Fruit fly (Drosophila melanogaster) whole organism, embryonic: ENCODE results near the gene mag.

Experiments
- Abd-B ChIP-seq: fragments of 200-800 bp; sonication (Bioruptor generic); optimal IDR thresholded peaks from 2 replicates; lab custom pipeline; 2018; ENCODE audit warnings: missing biosample characterization, mild to moderate bottlenecking, missing genetic modification characterization, moderate library complexity
- B-H1 ChIP-seq: fragments of 200-800 bp; sonication (Bioruptor generic); IDR thresholded peaks from 3 replicates; pipeline ENCODE4 v1.3.6; 2022; ENCODE audit warnings: missing biosample characterization, missing genetic modification characterization
- CG1024 ChIP-seq: fragments of 200-800 bp; sonication (Bioruptor generic); IDR thresholded peaks from 2 replicates; pipeline ENCODE4 v1.3.6; 2022; ENCODE audit warnings: missing biosample characterization, missing genetic modification characterization
- CG10366 ChIP-seq: fragments of 200-800 bp; sonication (Bioruptor generic); IDR thresholded peaks from 2 replicates; pipeline ENCODE4 v1.3.6; 2022; ENCODE audit warnings: missing biosample characterization, missing genetic modification characterization
- CG11247 ChIP-seq: fragments of 200-800 bp; sonication (Bioruptor generic); IDR thresholded peaks from 2 replicates; pipeline ENCODE4 v1.3.6; 2022; ENCODE audit warnings: missing biosample characterization, missing genetic modification characterization
- CG11504 ChIP-seq: fragments of 200-800 bp; sonication (Bioruptor generic); optimal IDR thresholded peaks from 3 replicates; lab custom pipeline; 2019; ENCODE audit warnings: missing biosample characterization, mild to moderate bottlenecking, missing genetic modification characterization, moderate library complexity
- CG12219 ChIP-seq: fragments of 200-800 bp; sonication (Bioruptor generic); optimal IDR thresholded peaks from 3 replicates; lab custom pipeline; 2018; ENCODE audit warnings: missing biosample characterization, mild to moderate bottlenecking, missing genetic modification characterization
- CG12659 ChIP-seq: fragments of 200-800 bp; sonication (Bioruptor generic); optimal IDR thresholded peaks from 3 replicates; lab custom pipeline; 2017; ENCODE audit warnings: mild to moderate bottlenecking, missing biosample characterization, missing genetic modification reagents, missing genetic modification characterization
- CG14050 ChIP-seq: fragments of 200-800 bp; sonication (Bioruptor generic); IDR thresholded peaks from 3 replicates; pipeline ENCODE4 v1.3.6; 2022; ENCODE audit warnings: missing biosample characterization, missing genetic modification characterization
- CG14441 ChIP-seq: fragments of 200-800 bp; sonication (Bioruptor generic); IDR thresholded peaks from 2 replicates; pipeline ENCODE4 v1.3.6; 2022; ENCODE audit warnings: missing biosample characterization, missing genetic modification characterization
- CG16863 ChIP-seq: fragments of 200-800 bp; sonication (Bioruptor generic); optimal IDR thresholded peaks from 3 replicates; lab custom pipeline; 2016; ENCODE audit warnings: missing biosample characterization, missing genetic modification characterization
- CG1832 ChIP-seq: fragments of 200-800 bp; sonication (Bioruptor generic); optimal IDR thresholded peaks from 2 replicates; lab custom pipeline; 2017; ENCODE audit warnings: missing biosample characterization, mild to moderate bottlenecking, missing genetic modification characterization, inconsistent platforms
- CG2202 ChIP-seq: fragments of 200-800 bp; sonication (Bioruptor generic); optimal IDR thresholded peaks from 2 replicates; lab custom pipeline; 2018; ENCODE audit warnings: missing biosample characterization, mild to moderate bottlenecking, missing genetic modification characterization
- CG2875 ChIP-seq: fragments of 200-800 bp; sonication (Bioruptor generic); optimal IDR thresholded peaks from 2 replicates; lab custom pipeline; 2017; ENCODE audit warnings: missing biosample characterization, mild to moderate bottlenecking, missing genetic modification characterization, missing genetic modification reagents
- CG32532 ChIP-seq: fragments of 200-800 bp; sonication (Bioruptor generic); IDR thresholded peaks from 2 replicates; pipeline ENCODE4 v1.3.6; 2022; ENCODE audit warnings: missing biosample characterization, missing genetic modification characterization
- CG34422 ChIP-seq: fragments of 200-800 bp; sonication (Bioruptor generic); IDR thresholded peaks from 3 replicates; pipeline ENCODE4 v1.3.6; 2022; ENCODE audit warnings: missing biosample characterization, missing genetic modification characterization
- CG4404 ChIP-seq: fragments of 200-800 bp; sonication (Bioruptor generic); IDR thresholded peaks from 2 replicates; pipeline ENCODE4 v1.3.6; 2022; ENCODE audit warnings: missing biosample characterization, missing genetic modification characterization
- CG6272 ChIP-seq: fragments of 200-800 bp; sonication (Bioruptor generic); IDR thresholded peaks from 2 replicates; pipeline ENCODE4 v1.3.6; 2022; ENCODE audit warnings: missing biosample characterization, missing genetic modification characterization
- CG8290 ChIP-seq, 3 experiments: fragments of 200-800 bp; sonication (Bioruptor generic); optimal IDR thresholded peaks; 2 replicates each; lab custom pipeline; 2016 to 2019; ENCODE audit warnings: missing biosample characterization in 3 of 3, missing genetic modification characterization in 3 of 3, mild to moderate bottlenecking in 2 of 3, moderate library complexity in 1 of 3
- CG8765 ChIP-seq: fragments of 200-800 bp; sonication (Bioruptor generic); IDR thresholded peaks from 2 replicates; pipeline ENCODE4 v1.3.6; 2022; ENCODE audit warnings: missing biosample characterization, missing genetic modification characterization
- CG9932 ChIP-seq: fragments of 200-800 bp; sonication (Bioruptor generic); IDR thresholded peaks from 2 replicates; pipeline ENCODE4 v1.3.6; 2022; ENCODE audit warnings: missing biosample characterization, missing genetic modification characterization
- Chrac-16 ChIP-seq: fragments of 200-800 bp; sonication (Bioruptor generic); optimal IDR thresholded peaks from 3 replicates; lab custom pipeline; 2016; ENCODE audit warnings: missing biosample characterization, missing genetic modification characterization
- Dek ChIP-seq: fragments of 200-800 bp; sonication (Bioruptor generic); optimal IDR thresholded peaks from 3 replicates; lab custom pipeline; 2019; ENCODE audit warnings: missing biosample characterization, mild to moderate bottlenecking, missing genetic modification characterization, moderate library complexity
- H2.0 ChIP-seq: fragments of 200-800 bp; sonication (Bioruptor generic); IDR thresholded peaks from 2 replicates; pipeline ENCODE4 v1.3.6; 2022; ENCODE audit warnings: missing biosample characterization, missing genetic modification characterization
- NC2α ChIP-seq: fragments of 200-800 bp; sonication (Bioruptor generic); optimal IDR thresholded peaks from 2 replicates; lab custom pipeline; 2016; ENCODE audit warnings: missing biosample characterization, missing genetic modification characterization
- NFAT ChIP-seq: fragments of 200-800 bp; sonication (Bioruptor generic); IDR thresholded peaks from 2 replicates; pipeline ENCODE4 v1.3.6; 2022; ENCODE audit warnings: missing biosample characterization, missing genetic modification characterization
- Neu2 ChIP-seq: fragments of 200-800 bp; sonication (Bioruptor generic); optimal IDR thresholded peaks from 3 replicates; lab custom pipeline; 2016; ENCODE audit warnings: missing biosample characterization, missing genetic modification characterization, borderline replicate concordance
- Sry-β ChIP-seq: fragments of 200-800 bp; sonication (Bioruptor generic); optimal IDR thresholded peaks from 2 replicates; lab custom pipeline; 2018; ENCODE audit warnings: missing biosample characterization, mild to moderate bottlenecking, missing genetic modification characterization, moderate library complexity
- Trl ChIP-seq, 3 experiments: fragments of >200 bp in 2 of 3; fragments of 200-800 bp in 1 of 3; sonication (Bioruptor generic) in 1 of 3; optimal IDR thresholded peaks; 2 replicates in 1 of 3; 3 replicates in 2 of 3; lab custom pipeline; 2016 to 2017; ENCODE audit warnings: missing biosample characterization in 1 of 3, missing genetic modification characterization in 1 of 3
- Xbp1 ChIP-seq: fragments of 200-800 bp; sonication (Bioruptor generic); optimal IDR thresholded peaks from 3 replicates; lab custom pipeline; 2016; ENCODE audit warnings: missing biosample characterization, mild to moderate bottlenecking, missing genetic modification characterization
- cad ChIP-seq: fragments of >200 bp; optimal IDR thresholded peaks from 2 replicates; lab custom pipeline; 2017; ENCODE audit warnings: missing biosample characterization, missing genetic modification characterization
- chif ChIP-seq, 2 experiments: fragments of 200-800 bp; sonication (Bioruptor generic); optimal IDR thresholded peaks; 3 replicates each; lab custom pipeline; 2016; ENCODE audit warnings: missing biosample characterization in 2 of 2, missing genetic modification characterization in 2 of 2
- ci ChIP-seq: fragments of 200-800 bp; sonication (Bioruptor generic); IDR thresholded peaks from 3 replicates; pipeline ENCODE4 v1.3.6; 2022; ENCODE audit warnings: missing biosample characterization, missing genetic modification characterization
- dmrt99B ChIP-seq: fragments of 200-800 bp; sonication (Bioruptor generic); optimal IDR thresholded peaks from 2 replicates; lab custom pipeline; 2018; ENCODE audit warnings: missing biosample characterization, mild to moderate bottlenecking, missing genetic modification characterization, moderate library complexity
- ewg ChIP-seq: fragments of 200-800 bp; sonication (Bioruptor generic); optimal IDR thresholded peaks from 3 replicates; lab custom pipeline; 2017; ENCODE audit warnings: mild to moderate bottlenecking, missing biosample characterization, missing genetic modification reagents, missing genetic modification characterization
- gsb ChIP-seq: fragments of 200-800 bp; sonication (Bioruptor generic); IDR thresholded peaks from 2 replicates; pipeline ENCODE4 v1.3.6; 2022; ENCODE audit warnings: missing biosample characterization, missing genetic modification characterization
- h ChIP-seq: fragments of >200 bp; optimal IDR thresholded peaks from 2 replicates; lab custom pipeline; 2017
- jigr1 ChIP-seq: fragments of 200-800 bp; sonication (Bioruptor generic); IDR thresholded peaks from 3 replicates; pipeline ENCODE4 v1.3.6; 2022; ENCODE audit warnings: missing biosample characterization, missing genetic modification characterization
- lmd ChIP-seq: fragments of 200-800 bp; sonication (Bioruptor generic); IDR thresholded peaks from 2 replicates; pipeline ENCODE4 v1.3.6; 2022; ENCODE audit warnings: missing biosample characterization, missing genetic modification characterization
- mirr ChIP-seq: fragments of 200-800 bp; sonication (Bioruptor generic); optimal IDR thresholded peaks from 3 replicates; lab custom pipeline; 2018; ENCODE audit warnings: missing biosample characterization, mild to moderate bottlenecking, missing genetic modification characterization
- nom ChIP-seq: fragments of 200-800 bp; sonication (Bioruptor generic); optimal IDR thresholded peaks from 2 replicates; lab custom pipeline; 2017; ENCODE audit warnings: missing biosample characterization, missing genetic modification characterization, mild to moderate bottlenecking, moderate library complexity, missing genetic modification reagents
- pan ChIP-seq, 4 experiments: fragments of >200 bp in 3 of 4; fragments of 200-800 bp in 1 of 4; sonication (Bioruptor generic) in 1 of 4; optimal IDR thresholded peaks in 3 of 4; IDR thresholded peaks in 1 of 4; 2 replicates each; pipeline versions ENCODE4 v1.3.6 to Lab custom; 2017 to 2022; ENCODE audit warnings: missing biosample characterization in 2 of 4, missing genetic modification characterization in 2 of 4, mixed read lengths in 1 of 4
- phol ChIP-seq: fragments of 200-800 bp; sonication (Bioruptor generic); optimal IDR thresholded peaks from 3 replicates; lab custom pipeline; 2018; ENCODE audit warnings: missing biosample characterization, mild to moderate bottlenecking, missing genetic modification characterization, moderate library complexity
- pros ChIP-seq: fragments of 200-800 bp; sonication (Bioruptor generic); optimal IDR thresholded peaks from 3 replicates; lab custom pipeline; 2019; ENCODE audit warnings: missing biosample characterization, mild to moderate bottlenecking, missing genetic modification characterization, moderate library complexity
- pzg ChIP-seq: fragments of 200-800 bp; sonication (Bioruptor generic); optimal IDR thresholded peaks from 3 replicates; lab custom pipeline; 2018; ENCODE audit warnings: missing biosample characterization, mild to moderate bottlenecking, missing genetic modification characterization, moderate library complexity
- repo ChIP-seq: fragments of 200-800 bp; sonication (Bioruptor generic); optimal IDR thresholded peaks from 2 replicates; lab custom pipeline; 2016; ENCODE audit warnings: missing biosample characterization, missing genetic modification characterization
- rib ChIP-seq: fragments of 200-800 bp; sonication (Bioruptor generic); IDR thresholded peaks from 2 replicates; pipeline ENCODE4 v1.3.6; 2022; ENCODE audit warnings: missing biosample characterization, missing genetic modification characterization
- run ChIP-seq: fragments of 200-800 bp; sonication (Bioruptor generic); optimal IDR thresholded peaks from 3 replicates; lab custom pipeline; 2018; ENCODE audit warnings: missing biosample characterization, mild to moderate bottlenecking, missing genetic modification characterization
- slbo ChIP-seq: fragments of 200-800 bp; sonication (Bioruptor generic); IDR thresholded peaks from 2 replicates; pipeline ENCODE4 v1.3.6; 2022; ENCODE audit warnings: missing biosample characterization, missing genetic modification characterization
- stwl ChIP-seq: fragments of 200-800 bp; sonication (Bioruptor generic); optimal IDR thresholded peaks from 3 replicates; lab custom pipeline; 2018; ENCODE audit warnings: missing biosample characterization, mild to moderate bottlenecking, missing genetic modification characterization, moderate library complexity

The mag gene

DNA sequence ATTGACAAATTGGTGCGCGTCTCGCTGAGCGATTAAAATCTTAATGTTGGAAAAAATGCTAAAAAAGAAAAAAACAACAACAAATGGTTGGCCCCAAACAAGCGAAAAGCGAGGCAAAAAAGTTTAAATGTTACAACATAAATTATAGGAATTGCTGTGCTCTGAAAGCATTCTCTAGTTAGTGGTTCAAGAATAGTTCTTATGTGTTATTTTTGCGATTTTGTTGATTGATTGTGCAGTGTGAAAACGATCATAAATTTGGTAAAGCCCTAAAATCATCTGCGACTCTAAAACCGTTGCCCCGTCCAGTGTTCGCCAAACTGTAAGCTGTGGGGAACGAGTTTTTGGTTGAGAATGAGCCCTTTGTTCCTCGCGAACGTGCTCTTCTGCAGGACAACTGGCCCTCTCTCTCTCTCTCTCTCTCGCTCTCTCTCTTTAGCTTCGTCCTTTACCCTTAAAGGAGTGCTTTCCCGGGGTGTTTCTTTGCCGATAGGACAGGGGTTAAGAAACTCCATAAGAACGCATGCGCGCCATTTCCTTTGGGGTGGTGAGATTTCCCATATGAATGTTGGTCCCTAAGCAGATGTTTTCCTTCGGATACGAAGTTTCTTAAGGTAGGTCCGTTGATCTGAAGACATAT is 17.7 kb upstream of the mag start (continued):
- no peak for TF ChIP-seq run (tag; lab: Kevin White, UChicago)
- TF ChIP-seq CG34422 (GFP tag; lab: Robert Waterston, UW), result peak; percentile 17; the same call in 1 of the 3 replicates
- no peak for TF ChIP-seq CG2202 (tag; lab: Kevin White, UChicago)
- TF ChIP-seq CG1024 (GFP tag; lab: Robert Waterston, UW), result no peak
- no peak for TF ChIP-seq rib (GFP tag; lab: Robert Waterston, UW)
- TF ChIP-seq CG14441 (GFP tag; lab: Robert Waterston, UW), result no peak
- TF ChIP-seq ci (GFP tag; lab: Robert Waterston, UW), result no peak
- TF ChIP-seq Chrac-16 (GFP tag; lab: Kevin White, UChicago), result no peak
- TF ChIP-seq cad (GFP tag; lab: Kevin White, UChicago), result peak; percentile 76
- TF ChIP-seq pzg (GFP tag; lab: Kevin White, UChicago), result no peak
- no peak for TF ChIP-seq B-H1
- no peak for TF ChIP-seq jigr1
- no peak for TF ChIP-seq CG8765 (GFP tag; lab: Robert Waterston, UW)
- TF ChIP-seq CG11504 (tag; lab: Kevin White, UChicago), result no peak
- TF ChIP-seq CG10366 (GFP tag; lab: Robert Waterston, UW), result no peak
- TF ChIP-seq Neu2 (GFP tag; lab: Kevin White, UChicago), result no peak
- TF ChIP-seq Abd-B (GFP tag; lab: Kevin White, UChicago), result no peak
- TF ChIP-seq phol, result no peak
- TF ChIP-seq Trl (optimal IDR thresholded peaks at IDR 0.05; lab: Kevin White, UChicago), result peak; percentile 72 to 78
- TF ChIP-seq Trl (GFP tag; optimal IDR thresholded peaks at IDR 0.05; lab: Kevin White, UChicago), result no peak
- no peak for TF ChIP-seq lmd (GFP tag; lab: Robert Waterston, UW)
- no peak for TF ChIP-seq pan (optimal IDR thresholded peaks at IDR 0.05; lab: Kevin White, UChicago)
- no peak for TF ChIP-seq pan (GFP tag; optimal IDR thresholded peaks at IDR 0.05 in 1 of 2, IDR thresholded peaks at IDR 0.05 in 1 of 2)
- no peak for TF ChIP-seq CG9932
- TF ChIP-seq CG12659 (GFP tag; lab: Kevin White, UChicago), result no peak
- TF ChIP-seq dmrt99B, result no peak
- TF ChIP-seq repo, result no peak
- TF ChIP-seq CG32532 (GFP tag; lab: Robert Waterston, UW), result no peak
- no peak for TF ChIP-seq CG14050
- peak; percentile 86 for TF ChIP-seq ewg (GFP tag; lab: Kevin White, UChicago)
- no peak for TF ChIP-seq Dek (tag; lab: Kevin White, UChicago)
- no peak for TF ChIP-seq CG6272 (GFP tag; lab: Robert Waterston, UW)
- TF ChIP-seq NFAT (GFP tag; lab: Robert Waterston, UW), result no peak
- TF ChIP-seq h (lab: Kevin White, UChicago), result no peak
- TF ChIP-seq nom (GFP tag; lab: Kevin White, UChicago), result peak; percentile 16
- TF ChIP-seq Sry-β (GFP tag; lab: Kevin White, UChicago), result no peak
- TF ChIP-seq H2.0 (GFP tag; lab: Robert Waterston, UW), result no peak
- no peak for TF ChIP-seq stwl (tag; lab: Kevin White, UChicago)
- peak; percentile 62 for TF ChIP-seq CG1832
- TF ChIP-seq CG11247 (GFP tag; lab: Robert Waterston, UW), result no peak
- no peak for TF ChIP-seq CG2875 (GFP tag; lab: Kevin White, UChicago)
- TF ChIP-seq Xbp1 (GFP tag; lab: Kevin White, UChicago), result no peak
- peak; percentile 99 for TF ChIP-seq pros (GFP tag; lab: Kevin White, UChicago)
- no peak for TF ChIP-seq slbo (GFP tag; lab: Robert Waterston, UW)
- TF ChIP-seq CG4404 (GFP tag; lab: Robert Waterston, UW), result no peak
- TF ChIP-seq CG16863 (GFP tag; lab: Kevin White, UChicago), result no peak
- no peak for TF ChIP-seq chif (GFP tag; optimal IDR thresholded peaks at IDR 0.05; lab: Kevin White, UChicago)
- no peak for TF ChIP-seq CG8290 (GFP tag; optimal IDR thresholded peaks at IDR 0.05; lab: Kevin White, UChicago)
- TF ChIP-seq CG8290 (tag; optimal IDR thresholded peaks at IDR 0.05; lab: Kevin White, UChicago), result no peak
- no peak for TF ChIP-seq NC2α (GFP tag; lab: Kevin White, UChicago)
- TF ChIP-seq mirr (GFP tag; lab: Kevin White, UChicago), result no peak
- no peak for TF ChIP-seq CG12219 (GFP tag; lab: Kevin White, UChicago)
- TF ChIP-seq gsb (GFP tag; lab: Robert Waterston, UW), result no peak
